Fruit fly (Drosophila melanogaster) whole organism, larva: Measurements from ENCODE around the gene egh.

Source experiments
- noc ChIP-seq: fragments of 200-800 bp; sonication (Bioruptor generic); optimal IDR thresholded peaks from 3 replicates; lab custom pipeline; 2019; ENCODE audit warnings: missing biosample characterization, mild to moderate bottlenecking, missing genetic modification characterization, moderate library complexity

egh gene

DNA sequence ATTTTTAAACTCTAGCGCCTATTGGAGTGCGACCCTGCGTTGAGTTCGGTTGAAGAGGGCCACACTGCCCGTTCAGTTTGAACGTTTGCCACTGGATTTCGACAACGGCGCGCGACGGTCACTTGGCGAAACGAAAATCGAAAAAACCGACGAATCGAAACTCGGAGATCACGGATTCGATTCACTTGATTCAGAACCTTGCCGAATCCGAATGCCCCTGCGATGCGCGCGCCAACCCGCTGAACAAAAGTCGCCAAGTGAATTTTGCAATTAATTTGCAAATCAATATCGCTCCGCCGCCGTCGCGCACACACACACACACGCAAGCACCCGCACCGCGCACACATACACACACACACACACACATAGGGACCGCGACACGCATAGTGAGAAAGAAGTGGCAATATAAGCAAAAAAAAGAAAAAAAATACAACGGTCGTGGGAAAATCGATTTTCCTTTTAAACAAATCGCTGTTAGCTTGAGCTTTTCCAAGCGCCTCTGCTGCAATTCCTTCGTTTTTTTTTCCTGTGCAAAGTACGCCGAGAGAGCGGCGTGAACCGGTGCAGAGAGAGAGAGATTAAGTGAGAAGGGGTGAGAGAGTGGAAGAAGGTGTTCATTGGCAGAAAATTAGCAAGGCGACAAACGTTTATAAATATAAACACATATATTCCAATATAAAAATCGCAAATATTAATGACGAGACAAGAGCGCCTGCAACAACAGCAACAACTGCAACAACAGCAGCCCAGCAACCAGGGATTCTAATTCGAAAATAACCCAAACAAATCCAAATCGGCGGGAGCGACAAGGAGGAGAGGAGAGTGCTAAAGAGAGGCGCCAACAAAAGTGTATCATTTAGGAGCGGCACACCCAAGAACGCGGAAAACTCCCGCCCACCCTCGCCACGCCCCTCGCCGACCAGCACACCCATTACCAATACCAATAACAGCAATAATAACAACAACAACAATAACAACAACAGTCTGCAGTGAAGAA, at the start of gene egh:
Gene egh (plus strand): TSS at position 89 of the 997 bp plus-strand sequence.
- TF ChIP-seq noc = peak; percentile 31

DNA sequence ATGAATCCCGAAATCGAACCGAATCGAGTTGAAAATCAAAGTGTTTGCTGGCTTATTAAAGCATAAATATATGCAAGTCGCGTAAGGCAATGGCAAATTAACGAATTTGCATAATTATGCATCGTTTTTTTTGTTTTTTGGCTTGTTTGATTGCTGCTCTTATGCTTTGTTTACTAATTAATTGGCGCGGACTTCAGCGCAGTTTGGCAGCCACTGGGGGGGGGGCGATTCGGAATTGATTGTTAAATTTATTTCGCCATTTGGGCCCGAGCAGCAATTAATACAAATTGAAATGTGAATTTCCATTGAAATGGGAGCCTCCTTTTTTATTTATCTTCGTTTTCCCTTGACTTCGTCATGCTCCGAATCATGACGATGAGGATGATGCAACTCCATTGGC, 48.8 kb upstream of the egh start:
- no peak for TF ChIP-seq noc

- TF ChIP-seq noc = no peak
Observed at dm6 chrX:2542500-2542899, 45.8 kb upstream of the egh start.

DNA sequence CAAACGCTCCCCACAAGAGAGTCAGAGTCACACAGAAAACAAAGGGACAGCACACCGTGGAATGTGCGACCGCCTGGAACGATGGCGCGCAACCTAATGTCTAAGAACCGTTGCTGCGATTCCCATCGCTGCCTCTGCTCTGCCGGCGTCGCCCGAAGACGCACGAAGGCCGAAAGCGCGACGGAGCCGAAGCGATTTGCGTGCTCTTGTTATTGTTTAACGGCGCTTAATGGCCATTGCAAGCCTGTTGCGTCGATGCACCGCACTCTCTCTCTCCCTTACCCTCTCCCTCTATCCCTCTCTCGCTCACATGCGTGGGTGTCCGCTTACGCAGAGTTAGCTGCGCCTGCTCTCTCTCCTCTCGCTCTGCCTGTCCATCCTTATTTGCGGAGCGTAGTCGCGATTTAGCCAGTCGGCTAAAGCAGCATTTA, 43.0 kb upstream of the egh start, which contains the start of gene trol:
Gene trol (minus strand): TSS at position 100 of the 431 bp plus-strand sequence.
- no peak for TF ChIP-seq noc

- no peak for TF ChIP-seq noc
Observed at dm6 chrX:2546260-2546659, 42.0 kb upstream of the egh start.

- peak; percentile 73 for TF ChIP-seq noc
Observed at dm6 chrX:2546664-2547487, 41.4 kb upstream of the egh start.

DNA sequence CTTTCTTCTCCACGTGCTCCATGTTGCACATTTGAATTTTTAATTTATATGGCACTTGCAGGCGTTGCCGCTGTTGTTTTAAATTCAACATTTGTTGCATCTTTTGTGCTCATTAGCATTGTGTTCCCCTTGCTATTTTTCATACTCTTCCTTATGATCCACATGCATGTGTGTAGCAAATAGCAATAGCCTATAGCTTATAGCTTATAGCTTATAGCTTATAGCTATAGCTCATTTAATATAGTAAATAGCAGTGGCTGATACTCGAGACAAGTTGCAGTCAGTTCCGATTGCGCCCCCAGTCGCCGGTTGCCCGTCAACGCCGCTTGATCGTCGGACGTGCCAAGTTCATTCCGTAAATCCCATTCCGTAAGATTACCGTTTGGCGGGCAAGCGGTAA, 36.4 kb upstream of the egh start, which contains the start of gene Pdfr:
Gene Pdfr (plus strand): TSS at position 301 of the 400 bp plus-strand sequence.
- TF ChIP-seq noc = no peak

dm6 chrX:2553862-2554261, 34.4 kb upstream of the egh start:
- no peak for TF ChIP-seq noc

DNA sequence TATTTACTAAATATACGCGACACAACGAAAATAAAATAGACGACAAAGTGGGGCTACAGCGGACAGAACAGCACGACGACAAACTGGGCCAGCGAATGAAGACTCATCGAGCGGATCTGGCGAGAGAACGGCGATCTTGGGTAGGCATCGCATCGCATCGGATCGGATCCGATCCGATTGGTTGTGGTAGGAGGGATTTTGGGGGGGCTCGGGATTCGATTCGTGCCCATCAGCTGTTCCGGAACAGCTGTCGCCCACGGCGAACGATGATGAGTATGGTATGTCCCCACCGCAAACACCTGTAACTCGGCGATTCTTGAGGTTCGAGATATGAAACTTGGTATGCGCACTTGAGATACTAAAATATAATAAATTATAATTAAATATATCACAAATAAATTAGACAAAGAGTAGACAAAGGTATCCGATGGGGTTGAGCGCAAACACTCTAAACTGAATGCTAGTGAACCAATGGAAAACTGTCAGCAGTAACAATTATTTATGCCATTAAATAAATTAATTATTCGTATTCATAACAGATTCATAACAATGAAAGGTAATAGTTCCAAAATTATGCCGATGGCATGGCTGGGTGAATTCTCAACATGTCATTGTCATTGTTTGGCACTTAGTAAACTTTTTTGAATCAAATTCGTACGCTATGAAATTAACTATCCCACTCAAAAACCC, 7.8 kb upstream of the egh start, which contains the start of the genes Vha36-3 and AANATL7:
Gene Vha36-3 (minus strand): TSS at position 242 of the 690 bp plus-strand sequence.
Gene AANATL7 (plus strand): TSS at position 640 of the 690 bp plus-strand sequence.
- TF ChIP-seq noc = no peak

DNA sequence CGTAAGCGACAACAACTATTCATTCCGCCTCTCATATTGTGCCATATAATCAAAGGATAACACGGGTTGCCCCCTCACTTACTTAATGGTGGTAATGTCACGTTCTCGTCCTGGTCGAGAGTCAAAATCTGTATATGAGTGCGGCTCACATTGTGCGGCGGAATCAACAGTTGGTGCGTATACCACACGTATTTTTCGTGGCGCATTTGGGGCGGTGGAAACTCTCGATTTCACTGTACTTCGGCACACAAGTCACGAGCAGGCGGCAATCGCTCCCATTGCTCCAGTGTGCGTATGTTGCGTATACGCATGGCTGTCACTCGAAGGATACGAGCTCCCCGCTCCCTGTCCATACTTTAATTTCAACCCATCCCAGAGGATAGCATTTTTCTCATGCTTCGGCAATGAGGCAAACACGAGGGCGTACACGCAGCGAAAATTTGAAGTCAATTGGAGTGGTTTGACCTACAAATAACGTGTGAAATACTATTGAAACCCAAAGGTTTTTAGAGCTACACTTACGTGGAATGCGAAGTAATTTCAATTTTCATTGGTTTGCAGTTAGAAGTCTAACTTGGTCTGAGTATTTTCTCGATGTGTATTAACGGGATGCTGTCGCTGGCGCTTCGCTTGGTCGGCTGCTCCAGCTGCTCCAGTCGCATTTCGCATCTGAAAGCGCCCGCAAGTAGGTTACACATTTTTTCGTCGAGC, 6.4 kb upstream of the egh start:
- TF ChIP-seq noc = peak; percentile 0

dm6 chrX:2585055-2585715, 3.1 kb upstream of the egh start, which contains the start of gene CG13760:
CG13760 (minus strand) TSS chrX:2585699.
- no peak for TF ChIP-seq noc

dm6 chrX:2585716-2586082, 2.6 kb upstream of the egh start, which contains the start of gene wds:
wds (plus strand) TSS chrX:2585980.
- TF ChIP-seq noc = no peak

DNA sequence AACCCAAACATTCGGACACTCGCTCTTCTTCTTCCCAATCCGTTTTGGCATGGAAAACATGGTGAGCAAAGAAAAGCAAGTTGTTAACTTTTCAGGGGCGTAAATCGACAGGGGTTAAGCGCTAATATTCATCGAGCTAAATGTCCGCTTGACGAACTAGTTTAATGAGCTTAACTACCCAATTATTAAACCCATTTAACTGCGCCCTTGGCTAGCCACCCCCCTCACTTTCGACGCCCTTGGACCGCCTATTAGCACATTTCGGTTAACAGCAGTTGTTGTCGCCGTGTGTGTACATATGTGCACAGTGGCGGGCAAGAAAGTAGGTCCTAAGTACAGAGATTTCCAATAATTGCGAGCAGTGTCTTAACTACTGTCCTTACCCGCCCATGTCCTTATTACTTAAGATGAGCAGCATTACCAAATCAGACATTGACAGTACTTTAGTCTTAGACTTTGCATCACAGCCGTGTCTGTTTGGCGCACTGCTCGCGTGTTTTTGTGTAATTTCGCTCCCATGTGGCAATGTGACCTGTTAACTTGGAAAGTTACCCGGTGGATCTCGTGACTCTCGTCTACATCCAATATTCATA, 1.2 kb downstream of the egh start:
- peak; percentile 94 for TF ChIP-seq noc

dm6 chrX:2590607-2591006, 2.3 kb downstream of the egh start:
- no peak for TF ChIP-seq noc
